In genomic region chr2L:16287602-16288392, dm6 we compare ENCODE assay signal across 4 fruit fly cellular contexts.
A peak's percentile ranks its signal among the peaks of the same experiment; 100 is the strongest.
TF ChIP-seq lines count a peak whose summit lies in the region.

crp (minus strand) TSS chr2L:16287730.
pkaap (plus strand) TSS chr2L:16288290.

TF ChIP-seq in whole organism, adult, 20 proteins besides CTCF, POLR2A, EP300 and RAD21 (continued from another document):
- TF ChIP-seq CG14711 (tag; optimal IDR thresholded peaks at IDR 0.05; lab: Kevin White, UChicago) (peak; percentile 69), kay (GFP tag; lab: Kevin White, UChicago; ENCODE audit: borderline replicate concordance) (peak; percentile 97)

TF ChIP-seq in whole organism, embryonic, 481 proteins besides CTCF, POLR2A, EP300 and RAD21 (continued from another document and continues in another):
- TF ChIP-seq Fer1 (GFP tag; optimal IDR thresholded peaks at IDR 0.05; lab: Kevin White, UChicago) (peak; percentile 54), Meics (GFP tag; optimal IDR thresholded peaks at IDR 0.05; lab: Kevin White, UChicago) (peak; percentile 67), tio (GFP tag; optimal IDR thresholded peaks at IDR 0.05; lab: Kevin White, UChicago) (peak; percentile 58), Gug (GFP tag; IDR thresholded peaks at IDR 0.05; lab: Robert Waterston, UW) (peak; percentile 81), ci (GFP tag; IDR thresholded peaks at IDR 0.05; lab: Robert Waterston, UW) (no peak), sqz (GFP tag; optimal IDR thresholded peaks at IDR 0.05; lab: Kevin White, UChicago) (no peak), Ssrp (tag; optimal IDR thresholded peaks at IDR 0.05; lab: Kevin White, UChicago) (no peak), vvl (GFP tag; IDR thresholded peaks at IDR 0.05; lab: Robert Waterston, UW) (no peak), CG7839 (tag; optimal IDR thresholded peaks at IDR 0.05; lab: Kevin White, UChicago) (no peak), sim (GFP tag; IDR thresholded peaks at IDR 0.05; lab: Robert Waterston, UW) (no peak), otp (GFP tag; IDR thresholded peaks at IDR 0.05; lab: Robert Waterston, UW) (no peak), CG15269 (tag; optimal IDR thresholded peaks at IDR 0.05; lab: Kevin White, UChicago) (no peak), Nf-YB (GFP tag; optimal IDR thresholded peaks at IDR 0.05; lab: Kevin White, UChicago) (no peak), HmgD (GFP tag; optimal IDR thresholded peaks at IDR 0.05; lab: Kevin White, UChicago) (peak; percentile 85), Bdp1 (GFP tag; optimal IDR thresholded peaks at IDR 0.05; lab: Kevin White, UChicago) (peak; percentile 82), CG2116 (GFP tag; optimal IDR thresholded peaks at IDR 0.05; lab: Kevin White, UChicago) (peak; percentile 76), CG11093 (GFP tag; IDR thresholded peaks at IDR 0.05; lab: Robert Waterston, UW) (peak; percentile 55; the same call in 2 of the 3 replicates), cg (GFP tag; optimal IDR thresholded peaks at IDR 0.05; lab: Kevin White, UChicago) (no peak), Sry-β (GFP tag; optimal IDR thresholded peaks at IDR 0.05; lab: Kevin White, UChicago) (peak; percentile 27), CG9797 (GFP tag; optimal IDR thresholded peaks at IDR 0.05; lab: Kevin White, UChicago) (peak; percentile 85), seq (GFP tag; IDR thresholded peaks at IDR 0.05; lab: Robert Waterston, UW) (no peak), wdn (GFP tag; IDR thresholded peaks at IDR 0.05; lab: Robert Waterston, UW) (no peak), fd3F (GFP tag; optimal IDR thresholded peaks at IDR 0.05; lab: Kevin White, UChicago) (peak; percentile 45), CG7928 (GFP tag; optimal IDR thresholded peaks at IDR 0.05; lab: Kevin White, UChicago) (peak; percentile 35), Dp (GFP tag; optimal IDR thresholded peaks at IDR 0.05; lab: Kevin White, UChicago) (peak; percentile 90), Drgx (GFP tag; IDR thresholded peaks at IDR 0.05; lab: Robert Waterston, UW) (no peak), CG8089 (GFP tag; optimal IDR thresholded peaks at IDR 0.05; lab: Kevin White, UChicago) (peak; percentile 78), Rfx (GFP tag; IDR thresholded peaks at IDR 0.05; lab: Robert Waterston, UW) (no peak), hb (GFP tag; IDR thresholded peaks at IDR 0.05; lab: Robert Waterston, UW; ENCODE audit: partially characterized antibody) (no peak), kni (GFP tag; optimal IDR thresholded peaks at IDR 0.05; lab: Kevin White, UChicago) (no peak), CG15011 (GFP tag; optimal IDR thresholded peaks at IDR 0.05; lab: Kevin White, UChicago) (no peak), CG10274 (GFP tag; optimal IDR thresholded peaks at IDR 0.05; lab: Kevin White, UChicago) (no peak), scrt (GFP tag; optimal IDR thresholded peaks at IDR 0.05; lab: Kevin White, UChicago) (peak; percentile 63), CG2889 (GFP tag; IDR thresholded peaks at IDR 0.05; lab: Robert Waterston, UW) (no peak), wor (GFP tag; IDR thresholded peaks at IDR 0.05; lab: Robert Waterston, UW) (no peak), Doc3 (GFP tag; IDR thresholded peaks at IDR 0.05; lab: Robert Waterston, UW; ENCODE audit: partially characterized antibody) (no peak), tgo (GFP tag; IDR thresholded peaks at IDR 0.05; lab: Robert Waterston, UW) (no peak), sc (optimal IDR thresholded peaks at IDR 0.05; lab: Kevin White, UChicago) (no peak), sc (GFP tag; optimal IDR thresholded peaks at IDR 0.05; lab: Kevin White, UChicago) (peak; percentile 45), CG9727 (GFP tag; optimal IDR thresholded peaks at IDR 0.05; lab: Kevin White, UChicago) (peak; percentile 48), CG9215 (GFP tag; IDR thresholded peaks at IDR 0.05; lab: Robert Waterston, UW) (no peak), CG15601 (tag; optimal IDR thresholded peaks at IDR 0.05; lab: Kevin White, UChicago) (peak; percentile 75), pfk (GFP tag; optimal IDR thresholded peaks at IDR 0.05; lab: Kevin White, UChicago) (peak; percentile 54), kah (GFP tag; optimal IDR thresholded peaks at IDR 0.05; lab: Kevin White, UChicago) (no peak), lola (GFP tag; optimal IDR thresholded peaks at IDR 0.05; lab: Kevin White, UChicago) (peak in 1 of 3 experiments; percentile 14)

TF ChIP-seq in whole organism, prepupa, 60 proteins besides CTCF, POLR2A, EP300 and RAD21 (continued from another document):
- TF ChIP-seq pdm3 (GFP tag; optimal IDR thresholded peaks at IDR 0.05; lab: Kevin White, UChicago) (peak; percentile 77), cyc (GFP tag; optimal IDR thresholded peaks at IDR 0.05; lab: Kevin White, UChicago) (peak; percentile 81), Sox102F (GFP tag; optimal IDR thresholded peaks at IDR 0.05; lab: Kevin White, UChicago) (no peak), CG1621 (tag; optimal IDR thresholded peaks at IDR 0.05; lab: Kevin White, UChicago) (peak; percentile 65), Hr4 (GFP tag; optimal IDR thresholded peaks at IDR 0.05; lab: Kevin White, UChicago) (peak; percentile 49), esn (GFP tag; optimal IDR thresholded peaks at IDR 0.05; lab: Kevin White, UChicago) (peak; percentile 76), spab (GFP tag; optimal IDR thresholded peaks at IDR 0.05; lab: Kevin White, UChicago) (no peak), OdsH (GFP tag; optimal IDR thresholded peaks at IDR 0.05; lab: Kevin White, UChicago) (peak; percentile 65), CG6792 (GFP tag; optimal IDR thresholded peaks at IDR 0.05; lab: Kevin White, UChicago) (peak; percentile 41), svp (GFP tag; lab: Kevin White, UChicago) (no peak), topi (GFP tag; optimal IDR thresholded peaks at IDR 0.05; lab: Kevin White, UChicago) (peak; percentile 54), CG34406 (GFP tag; optimal IDR thresholded peaks at IDR 0.05; lab: Kevin White, UChicago) (no peak), ss (GFP tag; optimal IDR thresholded peaks at IDR 0.05; lab: Kevin White, UChicago) (peak; percentile 37 to 57), fd59A (GFP tag; optimal IDR thresholded peaks at IDR 0.05; lab: Kevin White, UChicago) (no peak), dac (GFP tag; optimal IDR thresholded peaks at IDR 0.05; lab: Kevin White, UChicago) (peak; percentile 27), CG31627 (GFP tag; optimal IDR thresholded peaks at IDR 0.05; lab: Kevin White, UChicago) (peak; percentile 83), fd85E (GFP tag; optimal IDR thresholded peaks at IDR 0.05; lab: Kevin White, UChicago) (peak; percentile 48), Eip75B (GFP tag; optimal IDR thresholded peaks at IDR 0.05; lab: Kevin White, UChicago) (peak; percentile 60), acj6 (GFP tag; optimal IDR thresholded peaks at IDR 0.05; lab: Kevin White, UChicago) (peak; percentile 63), Blimp-1 (GFP tag; optimal IDR thresholded peaks at IDR 0.05; lab: Kevin White, UChicago) (no peak), CG4318 (GFP tag; optimal IDR thresholded peaks at IDR 0.05; lab: Kevin White, UChicago) (no peak), Sox15 (GFP tag; optimal IDR thresholded peaks at IDR 0.05; lab: Kevin White, UChicago) (peak; percentile 25), CG3032 (tag; optimal IDR thresholded peaks at IDR 0.05; lab: Kevin White, UChicago) (peak; percentile 21), dsx (GFP tag; optimal IDR thresholded peaks at IDR 0.05; lab: Kevin White, UChicago; ENCODE audit: poor library complexity, severe bottlenecking) (peak; percentile 69), CG6854 (GFP tag; optimal IDR thresholded peaks at IDR 0.05; lab: Kevin White, UChicago) (peak; percentile 28), CG8632 (GFP tag; optimal IDR thresholded peaks at IDR 0.05; lab: Kevin White, UChicago) (no peak), Gug (GFP tag; IDR thresholded peaks at IDR 0.05; lab: Robert Waterston, UW) (no peak), lz (GFP tag; optimal IDR thresholded peaks at IDR 0.05; lab: Kevin White, UChicago) (peak; percentile 79), CG11762 (GFP tag; optimal IDR thresholded peaks at IDR 0.05; lab: Kevin White, UChicago; ENCODE audit: insufficient read depth) (no peak), CG3919 (GFP tag; optimal IDR thresholded peaks at IDR 0.05; lab: Kevin White, UChicago) (peak; percentile 82), Lpt (GFP tag; optimal IDR thresholded peaks at IDR 0.05; lab: Kevin White, UChicago) (no peak), Met (GFP tag; optimal IDR thresholded peaks at IDR 0.05; lab: Kevin White, UChicago) (peak; percentile 74), eg (GFP tag; IDR thresholded peaks at IDR 0.05; lab: Robert Waterston, UW) (no peak), Hr38 (GFP tag; optimal IDR thresholded peaks at IDR 0.05; lab: Kevin White, UChicago) (no peak), CG11902 (GFP tag; optimal IDR thresholded peaks at IDR 0.05; lab: Kevin White, UChicago) (peak; percentile 59), Sox14 (GFP tag; optimal IDR thresholded peaks at IDR 0.05; lab: Kevin White, UChicago) (peak; percentile 62), Hr39 (GFP tag; optimal IDR thresholded peaks at IDR 0.05; lab: Kevin White, UChicago) (peak; percentile 81), CG32006 (GFP tag; optimal IDR thresholded peaks at IDR 0.05; lab: Kevin White, UChicago) (peak; percentile 28), CG6276 (GFP tag; optimal IDR thresholded peaks at IDR 0.05; lab: Kevin White, UChicago) (no peak), CG7368 (GFP tag; optimal IDR thresholded peaks at IDR 0.05; lab: Kevin White, UChicago) (peak; percentile 53)

TF ChIP-seq in whole organism, wandering third instar larva, 38 proteins besides CTCF, POLR2A, EP300 and RAD21 (continued from another document):
- TF ChIP-seq OdsH (GFP tag; optimal IDR thresholded peaks at IDR 0.05; lab: Kevin White, UChicago) (peak; percentile 74), woc (GFP tag; optimal IDR thresholded peaks at IDR 0.05; lab: Kevin White, UChicago) (peak; percentile 48), CG32264 (GFP tag; optimal IDR thresholded peaks at IDR 0.05; lab: Kevin White, UChicago) (peak; percentile 44), Abd-B (GFP tag; optimal IDR thresholded peaks at IDR 0.05; lab: Kevin White, UChicago) (no peak), HLH106 (tag; optimal IDR thresholded peaks at IDR 0.05; lab: Kevin White, UChicago) (peak; percentile 64), Sp1 (GFP tag; optimal IDR thresholded peaks at IDR 0.05; lab: Kevin White, UChicago) (peak; percentile 61), CG9705 (GFP tag; optimal IDR thresholded peaks at IDR 0.05; lab: Kevin White, UChicago) (peak; percentile 58), brk (GFP tag; optimal IDR thresholded peaks at IDR 0.05; lab: Kevin White, UChicago) (peak; percentile 80), Dif (GFP tag; optimal IDR thresholded peaks at IDR 0.05; lab: Kevin White, UChicago; ENCODE audit: partially characterized antibody) (peak; percentile 84), jim (GFP tag; optimal IDR thresholded peaks at IDR 0.05; lab: Kevin White, UChicago) (peak; percentile 90), dsf (GFP tag; optimal IDR thresholded peaks at IDR 0.05; lab: Kevin White, UChicago; ENCODE audit: borderline replicate concordance) (peak; percentile 73), Dfd (GFP tag; optimal IDR thresholded peaks at IDR 0.05; lab: Kevin White, UChicago) (no peak), Hnf4 (GFP tag; optimal IDR thresholded peaks at IDR 0.05; lab: Kevin White, UChicago) (peak; percentile 92), GATAd (GFP tag; optimal IDR thresholded peaks at IDR 0.05; lab: Kevin White, UChicago) (peak; percentile 64), fru (GFP tag; optimal IDR thresholded peaks at IDR 0.05; lab: Kevin White, UChicago) (peak; percentile 73), CrebA (GFP tag; optimal IDR thresholded peaks at IDR 0.05; lab: Kevin White, UChicago; ENCODE audit: borderline replicate concordance) (no peak)
